Worm (Caenorhabditis elegans): Measurements from ENCODE around the gene noa-1.

DNA sequence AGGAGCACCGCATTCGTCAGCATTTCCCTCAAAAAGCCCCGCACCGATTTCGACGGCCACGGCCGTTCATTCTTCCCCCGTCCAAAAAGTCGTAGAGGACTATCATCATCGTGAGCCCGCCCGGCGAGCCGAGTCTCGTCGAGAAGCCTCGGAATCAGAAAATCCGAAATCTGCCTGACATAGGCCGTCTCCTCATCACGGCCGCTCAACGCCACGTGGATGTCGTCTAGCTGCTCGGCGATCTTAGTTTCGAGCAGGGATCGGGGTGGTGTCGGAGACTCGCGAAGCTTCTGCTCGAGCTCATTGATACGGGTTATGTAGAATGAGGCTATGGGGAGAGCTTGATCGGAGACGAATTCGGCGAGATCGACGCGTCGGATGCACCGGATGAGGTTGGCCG, 11.7 kb downstream of the noa-1 start:
- no peak for TF ChIP-seq med-1 (GFP tag; optimal IDR thresholded peaks at IDR 0.05; ENCODE audit: insufficient read depth)
- TF ChIP-seq ztf-29 (GFP tag; IDR thresholded peaks at IDR 0.05) = no peak
- no peak for TF ChIP-seq ref-1 (GFP tag; conservative IDR thresholded peaks at IDR 0.05)
- no peak for TF ChIP-seq flt-1 (GFP tag; IDR thresholded peaks at IDR 0.05)
- TF ChIP-seq tab-1 (GFP tag; IDR thresholded peaks at IDR 0.05) = no peak
- no peak for TF ChIP-seq klf-2 (GFP tag; conservative IDR thresholded peaks at IDR 0.05)
- no peak for TF ChIP-seq ztf-23 (GFP tag; IDR thresholded peaks at IDR 0.05)
